Worm (Caenorhabditis elegans) whole organism, late embryonic: ENCODE results near the gene nhr-258.

Experiments
- hlh-15 ChIP-seq: sonication (generic microtip); optimal IDR thresholded peaks from 2 replicates; lab custom pipeline; 2016; ENCODE audit warnings: missing genetic modification characterization, missing compliant biosample characterization
- unc-86 ChIP-seq: sonication (generic microtip); optimal IDR thresholded peaks from 2 replicates; lab custom pipeline; 2016; ENCODE audit warnings: missing genetic modification characterization, missing compliant biosample characterization

- TF ChIP-seq unc-86 (tag; lab: Kevin White, UChicago): no peak
- TF ChIP-seq hlh-15 (tag; lab: Kevin White, UChicago): no peak
Observed at ce11 chrIV:8042005-8042404, 2.7 kb upstream of the nhr-258 start.
